Fruit fly (Drosophila melanogaster) whole organism, prepupa: ENCODE results near the gene CG1138.

ENCODE experiments used
- CG10631 ChIP-seq: fragments of 200-800 bp; sonication (Bioruptor generic); optimal IDR thresholded peaks from 2 replicates; lab custom pipeline; 2016; ENCODE audit warnings: missing biosample characterization, missing genetic modification characterization
- CG11294 ChIP-seq: fragments of 200-800 bp; sonication (Bioruptor generic); IDR thresholded peaks from 2 replicates; pipeline ENCODE4 v1.3.6; 2022; ENCODE audit warnings: missing biosample characterization, missing genetic modification characterization
- CG15336 ChIP-seq: fragments of 200-800 bp; sonication (Bioruptor generic); IDR thresholded peaks from 2 replicates; pipeline ENCODE4 v1.3.6; 2022; ENCODE audit warnings: missing biosample characterization, missing genetic modification characterization
- CG31627 ChIP-seq: fragments of 200-800 bp; sonication (Bioruptor generic); optimal IDR thresholded peaks from 3 replicates; lab custom pipeline; 2016; ENCODE audit warnings: missing biosample characterization, missing genetic modification characterization
- CG8319 ChIP-seq: fragments of 200-800 bp; sonication (Bioruptor generic); optimal IDR thresholded peaks from 3 replicates; lab custom pipeline; 2016; ENCODE audit warnings: missing biosample characterization, missing genetic modification characterization
- Hr39 ChIP-seq: fragments of 200-800 bp; sonication (Bioruptor generic); optimal IDR thresholded peaks from 2 replicates; lab custom pipeline; 2016; ENCODE audit warnings: missing biosample characterization, missing genetic modification characterization
- OdsH ChIP-seq: fragments of 200-800 bp; sonication (Bioruptor generic); optimal IDR thresholded peaks from 3 replicates; lab custom pipeline; 2016; ENCODE audit warnings: missing biosample characterization, missing genetic modification characterization
- lz ChIP-seq: fragments of 200-800 bp; sonication (Bioruptor generic); optimal IDR thresholded peaks from 3 replicates; lab custom pipeline; 2016; ENCODE audit warnings: missing biosample characterization, missing genetic modification characterization

- TF ChIP-seq CG10631 (GFP tag; lab: Kevin White, UChicago) (no peak), CG11294 (GFP tag; lab: Robert Waterston, UW) (no peak), Hr39 (GFP tag; lab: Kevin White, UChicago) (no peak), CG31627 (GFP tag; lab: Kevin White, UChicago) (no peak), lz (no peak), CG15336 (no peak), CG8319 (GFP tag; lab: Kevin White, UChicago) (no peak), OdsH (no peak)
Measured at dm6 chr3R:6629851-6630250, 32.0 kb upstream of the CG1138 start, which contains the start of gene sunz.
